Worm (Caenorhabditis elegans): ENCODE measurements around the gene D2096.13.

DNA sequence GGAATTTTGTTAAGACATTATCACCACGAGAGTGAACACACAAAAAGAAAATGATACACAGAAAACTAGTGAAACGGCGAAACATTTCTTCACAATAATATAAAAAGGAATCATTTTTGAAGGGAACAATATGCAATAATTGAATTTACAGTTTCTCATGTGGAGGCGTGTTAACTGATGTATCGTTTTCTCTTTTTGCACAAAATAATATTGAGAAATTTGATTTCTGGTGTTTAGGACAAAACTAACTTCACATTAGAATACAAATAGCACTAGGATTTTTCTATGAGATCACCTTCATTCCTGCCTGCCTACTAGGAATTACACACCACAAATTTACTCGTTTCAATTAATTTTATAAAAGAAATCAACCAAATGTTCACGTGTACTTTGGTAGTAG is at the start of gene D2096.13:
- TF ChIP-seq fkh-10 (GFP tag; optimal IDR thresholded peaks at IDR 0.05) (no peak), T23F11.4 (GFP tag; optimal IDR thresholded peaks at IDR 0.05) (no peak), ceh-9 (tag; optimal IDR thresholded peaks at IDR 0.05) (no peak), lim-6 (tag; optimal IDR thresholded peaks at IDR 0.05) (no peak)

Measured in whole organism, late embryonic.